Worm (Caenorhabditis elegans) whole organism, L4/young adult: ENCODE data around the gene vgln-1.

Source experiments
- W03F9.2 ChIP-seq: fragments of 150-350 bp; optimal IDR thresholded peaks from 2 replicates; lab custom pipeline; 2014; ENCODE audit warnings: missing biosample characterization, missing genetic modification characterization
- dao-5 ChIP-seq: sonication (generic microtip); optimal IDR thresholded peaks from 2 replicates; lab custom pipeline; 2016; ENCODE audit warnings: missing genotype, missing genetic modification characterization, moderate library complexity, missing compliant biosample characterization
- him-1 ChIP-seq: sonication (generic microtip); optimal IDR thresholded peaks from 2 replicates; lab custom pipeline; 2016; ENCODE audit warnings: missing genotype, missing genetic modification reagents, missing genetic modification characterization, missing compliant biosample characterization

DNA sequence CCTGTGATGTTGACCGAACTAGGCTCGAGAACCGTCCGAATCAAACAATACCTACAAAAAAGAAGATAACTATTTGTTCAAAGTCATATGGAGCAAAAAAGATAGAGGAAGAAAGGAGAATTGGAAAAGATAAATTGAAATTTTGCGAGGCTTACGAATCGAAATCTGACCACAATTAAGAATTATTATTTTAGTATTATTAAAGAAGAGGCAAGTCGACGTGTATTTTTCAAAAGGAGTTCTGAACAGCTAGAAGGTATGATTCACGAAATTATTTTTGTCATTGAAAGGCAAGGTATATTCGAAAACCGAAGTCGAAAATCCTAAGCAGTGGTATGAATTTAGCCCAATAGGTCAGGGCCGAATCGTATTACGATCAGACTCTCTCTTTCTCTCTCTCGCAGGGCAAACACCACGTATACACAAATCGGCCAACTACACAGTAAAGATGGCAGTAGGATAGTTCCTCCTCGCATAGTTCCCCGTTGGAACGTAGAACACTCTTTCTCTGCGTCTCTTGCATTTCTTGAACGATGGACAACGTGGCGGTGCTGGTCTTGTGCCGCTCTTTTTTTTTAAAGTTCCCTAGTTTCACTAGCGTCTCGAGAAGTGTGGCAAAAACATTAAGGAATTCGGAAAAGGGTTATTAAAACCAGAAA lies at the start of gene vgln-1:
- no peak for TF ChIP-seq W03F9.2 (tag; lab: Kevin White, UChicago)
- no peak for TF ChIP-seq dao-5 (tag; lab: Kevin White, UChicago)
- TF ChIP-seq him-1 (tag; lab: Kevin White, UChicago), result no peak
